Fruit fly (Drosophila melanogaster): ENCODE data around the gene CG10171.
A peak's percentile ranks its signal among the peaks of the same experiment; 100 is the strongest.

CG10171 gene

dm6 chr3L:13412200-13412885, 24.6 kb upstream of the CG10171 start, which contains the start of the genes CG10222 and flr (continued):
- TF ChIP-seq Ets97D (GFP tag; optimal IDR thresholded peaks at IDR 0.05) (peak; percentile 13), Sry-δ (GFP tag; optimal IDR thresholded peaks at IDR 0.05) (peak; percentile 86), CG17186 (GFP tag; optimal IDR thresholded peaks at IDR 0.05) (peak; percentile 62), bsh (GFP tag; optimal IDR thresholded peaks at IDR 0.05) (no peak), hb (GFP tag; IDR thresholded peaks at IDR 0.05; ENCODE audit: partially characterized antibody) (peak; percentile 69), her (GFP tag; optimal IDR thresholded peaks at IDR 0.05) (no peak), al (GFP tag; IDR thresholded peaks at IDR 0.05) (no peak), CG14710 (tag; optimal IDR thresholded peaks at IDR 0.05) (peak; percentile 58), gsb-n (tag; optimal IDR thresholded peaks at IDR 0.05) (peak; percentile 11), CG13424 (tag; optimal IDR thresholded peaks at IDR 0.05) (peak; percentile 18), inv (GFP tag; IDR thresholded peaks at IDR 0.05; ENCODE audit: partially characterized antibody) (peak; percentile 64), CG10147 (GFP tag; optimal IDR thresholded peaks at IDR 0.05) (peak; percentile 17), CG16813 (GFP tag; IDR thresholded peaks at IDR 0.05; ENCODE audit: partially characterized antibody) (peak; percentile 75), Hey (tag; optimal IDR thresholded peaks at IDR 0.05) (no peak), schlank (tag; optimal IDR thresholded peaks at IDR 0.05) (no peak), CG1024 (GFP tag; IDR thresholded peaks at IDR 0.05) (no peak), Lhr (GFP tag; optimal IDR thresholded peaks at IDR 0.05) (peak; percentile 9), CG17829 (tag; optimal IDR thresholded peaks at IDR 0.05) (peak; percentile 40), CG34224 (GFP tag; IDR thresholded peaks at IDR 0.05; ENCODE audit: partially characterized antibody) (peak; percentile 58; the same call in 2 of the 3 replicates), lab (GFP tag; optimal IDR thresholded peaks at IDR 0.05) (peak; percentile 20), CG18619 (GFP tag; optimal IDR thresholded peaks at IDR 0.05) (no peak), CG42726 (GFP tag; IDR thresholded peaks at IDR 0.05; ENCODE audit: partially characterized antibody) (0 out of 2 replicates have a peak, but pooled peaks have one; percentile 42), nerfin-2 (GFP tag; IDR thresholded peaks at IDR 0.05; ENCODE audit: partially characterized antibody) (peak; percentile 44; the same call in 1 of the 2 replicates), CG12391 (tag; optimal IDR thresholded peaks at IDR 0.05) (peak; percentile 42), CG15269 (tag; optimal IDR thresholded peaks at IDR 0.05) (peak; percentile 5), ind (GFP tag; optimal IDR thresholded peaks at IDR 0.05) (peak; percentile 12), phol (tag; optimal IDR thresholded peaks at IDR 0.05) (peak; percentile 36), CG6813 (GFP tag; optimal IDR thresholded peaks at IDR 0.05) (no peak), hbn (GFP tag; IDR thresholded peaks at IDR 0.05; ENCODE audit: partially characterized antibody) (peak; percentile 66; the same call in 1 of the 2 replicates), otp (GFP tag; IDR thresholded peaks at IDR 0.05) (no peak)

dm6 chr3L:13410999-13411398, 23.3 kb upstream of the CG10171 start:
- TF ChIP-seq CG2199 (GFP tag; IDR thresholded peaks at IDR 0.05) (peak; percentile 65; the same call in 1 of the 3 replicates), sens-2 (GFP tag; IDR thresholded peaks at IDR 0.05) (no peak), eyg (GFP tag; optimal IDR thresholded peaks at IDR 0.05) (no peak), pho (GFP tag; optimal IDR thresholded peaks at IDR 0.05) (no peak), Usf (GFP tag; optimal IDR thresholded peaks at IDR 0.05) (no peak), Abd-B (GFP tag; optimal IDR thresholded peaks at IDR 0.05) (no peak), Atf-2 (GFP tag; optimal IDR thresholded peaks at IDR 0.05) (no peak), CG7745 (tag; optimal IDR thresholded peaks at IDR 0.05) (no peak), pfk (GFP tag; optimal IDR thresholded peaks at IDR 0.05) (no peak), CG11247 (GFP tag; IDR thresholded peaks at IDR 0.05) (peak; percentile 57), NC2α (GFP tag; optimal IDR thresholded peaks at IDR 0.05) (no peak), Fer1 (GFP tag; optimal IDR thresholded peaks at IDR 0.05) (no peak), CG11504 (tag; optimal IDR thresholded peaks at IDR 0.05) (peak; percentile 44), Mrtf (GFP tag; IDR thresholded peaks at IDR 0.05) (no peak), CG17912 (GFP tag; optimal IDR thresholded peaks at IDR 0.05) (no peak), cas (GFP tag; IDR thresholded peaks at IDR 0.05) (no peak), Oaz (GFP tag; IDR thresholded peaks at IDR 0.05) (no peak), dati (GFP tag; IDR thresholded peaks at IDR 0.05) (no peak), CG6254 (GFP tag; optimal IDR thresholded peaks at IDR 0.05) (no peak), tio (GFP tag; optimal IDR thresholded peaks at IDR 0.05) (no peak)

All from whole organism, embryonic.